Fruit fly (Drosophila melanogaster) whole organism, prepupa: ENCODE results near the gene Urm1.

Source experiments
- Blimp-1 ChIP-seq: fragments of 200-800 bp; sonication (Bioruptor generic); optimal IDR thresholded peaks from 3 replicates; lab custom pipeline; 2017; ENCODE audit warnings: missing biosample characterization, missing genetic modification characterization, mild to moderate bottlenecking, moderate library complexity, missing genetic modification reagents
- CG11294 ChIP-seq: fragments of 200-800 bp; sonication (Bioruptor generic); IDR thresholded peaks from 2 replicates; pipeline ENCODE4 v1.3.6; 2022; ENCODE audit warnings: missing biosample characterization, missing genetic modification characterization
- CG11762 ChIP-seq: fragments of 200-800 bp; sonication (Bioruptor generic); optimal IDR thresholded peaks from 3 replicates; lab custom pipeline; 2016; ENCODE audit warnings: missing biosample characterization, missing genetic modification characterization; ENCODE audit not compliant: insufficient read depth
- CG1621 ChIP-seq: fragments of 200-800 bp; sonication (Bioruptor generic); optimal IDR thresholded peaks from 3 replicates; lab custom pipeline; 2018; ENCODE audit warnings: missing biosample characterization, mild to moderate bottlenecking, missing genetic modification characterization
- CG31627 ChIP-seq: fragments of 200-800 bp; sonication (Bioruptor generic); optimal IDR thresholded peaks from 3 replicates; lab custom pipeline; 2016; ENCODE audit warnings: missing biosample characterization, missing genetic modification characterization
- CG32006 ChIP-seq: fragments of 200-800 bp; sonication (Bioruptor generic); optimal IDR thresholded peaks from 3 replicates; lab custom pipeline; 2017; ENCODE audit warnings: missing biosample characterization, mild to moderate bottlenecking, missing genetic modification characterization
- CG34406 ChIP-seq: fragments of 200-800 bp; sonication (Bioruptor generic); optimal IDR thresholded peaks from 3 replicates; lab custom pipeline; 2016; ENCODE audit warnings: missing biosample characterization, missing genetic modification characterization
- CG3919 ChIP-seq: fragments of 200-800 bp; sonication (Bioruptor generic); optimal IDR thresholded peaks from 3 replicates; lab custom pipeline; 2016; ENCODE audit warnings: missing biosample characterization, missing genetic modification characterization
- CG4318 ChIP-seq: fragments of 200-800 bp; sonication (Bioruptor generic); optimal IDR thresholded peaks from 3 replicates; lab custom pipeline; 2017; ENCODE audit warnings: missing biosample characterization, mild to moderate bottlenecking, missing genetic modification characterization
- CG6163 ChIP-seq: fragments of 200-800 bp; sonication (Bioruptor generic); IDR thresholded peaks from 3 replicates; pipeline ENCODE4 v1.3.6; 2022; ENCODE audit warnings: missing biosample characterization, missing genetic modification characterization
- CG6276 ChIP-seq: fragments of 200-800 bp; sonication (Bioruptor generic); optimal IDR thresholded peaks from 2 replicates; lab custom pipeline; 2017; ENCODE audit warnings: missing biosample characterization, mild to moderate bottlenecking, missing genetic modification characterization
- CG6792 ChIP-seq: fragments of 200-800 bp; sonication (Bioruptor generic); optimal IDR thresholded peaks from 3 replicates; lab custom pipeline; 2016; ENCODE audit warnings: missing biosample characterization, missing genetic modification characterization
- CG6808 ChIP-seq: fragments of 200-800 bp; sonication (Bioruptor generic); optimal IDR thresholded peaks from 3 replicates; lab custom pipeline; 2017; ENCODE audit warnings: missing biosample characterization, missing genetic modification characterization, mild to moderate bottlenecking, moderate library complexity, missing genetic modification reagents
- CG6854 ChIP-seq: fragments of 200-800 bp; sonication (Bioruptor generic); optimal IDR thresholded peaks from 2 replicates; lab custom pipeline; 2017; ENCODE audit warnings: missing biosample characterization, mild to moderate bottlenecking, missing genetic modification characterization
- CG7368 ChIP-seq: fragments of 200-800 bp; sonication (Bioruptor generic); optimal IDR thresholded peaks from 3 replicates; lab custom pipeline; 2016; ENCODE audit warnings: missing biosample characterization, missing genetic modification characterization
- CG8119 ChIP-seq: fragments of 200-800 bp; sonication (Bioruptor generic); IDR thresholded peaks from 3 replicates; pipeline ENCODE4 v1.3.6; 2022; ENCODE audit warnings: missing biosample characterization, missing genetic modification characterization
- CG8319 ChIP-seq: fragments of 200-800 bp; sonication (Bioruptor generic); optimal IDR thresholded peaks from 3 replicates; lab custom pipeline; 2016; ENCODE audit warnings: missing biosample characterization, missing genetic modification characterization
- CG8632 ChIP-seq: fragments of 200-800 bp; sonication (Bioruptor generic); optimal IDR thresholded peaks from 3 replicates; lab custom pipeline; 2016; ENCODE audit warnings: missing biosample characterization, missing genetic modification characterization
- CG9139 ChIP-seq: fragments of 200-800 bp; sonication (Bioruptor generic); optimal IDR thresholded peaks from 3 replicates; lab custom pipeline; 2017; ENCODE audit warnings: missing biosample characterization, mild to moderate bottlenecking, missing genetic modification characterization
- Eip75B ChIP-seq: fragments of 200-800 bp; sonication (Bioruptor generic); optimal IDR thresholded peaks from 3 replicates; lab custom pipeline; 2016; ENCODE audit warnings: missing biosample characterization, missing genetic modification characterization
- Ets21C ChIP-seq: fragments of 200-800 bp; sonication (Bioruptor generic); optimal IDR thresholded peaks from 3 replicates; lab custom pipeline; 2016; ENCODE audit warnings: missing biosample characterization, missing genetic modification characterization
- Ets96B ChIP-seq: fragments of 200-800 bp; optimal IDR thresholded peaks from 2 replicates; lab custom pipeline; 2019; ENCODE audit warnings: missing biosample characterization, mild to moderate bottlenecking, missing genetic modification characterization, moderate library complexity
- Gug ChIP-seq: fragments of 200-800 bp; sonication (Bioruptor generic); IDR thresholded peaks from 2 replicates; pipeline ENCODE4 v1.3.6; 2022; ENCODE audit warnings: missing biosample characterization, missing genetic modification characterization
- Hr38 ChIP-seq: sonication (Bioruptor generic); optimal IDR thresholded peaks from 2 replicates; lab custom pipeline; 2016; ENCODE audit warnings: missing biosample characterization, missing genetic modification characterization
- Hr4 ChIP-seq: fragments of 200-800 bp; sonication (Bioruptor generic); optimal IDR thresholded peaks from 3 replicates; lab custom pipeline; 2016; ENCODE audit warnings: missing biosample characterization, missing genetic modification characterization
- Lpt ChIP-seq: fragments of 200-800 bp; sonication (Bioruptor generic); optimal IDR thresholded peaks from 3 replicates; lab custom pipeline; 2016; ENCODE audit warnings: missing biosample characterization, missing genetic modification characterization
- Met ChIP-seq: fragments of 200-800 bp; sonication (Bioruptor generic); optimal IDR thresholded peaks from 3 replicates; lab custom pipeline; 2016; ENCODE audit warnings: missing biosample characterization, missing genetic modification characterization
- OdsH ChIP-seq: fragments of 200-800 bp; sonication (Bioruptor generic); optimal IDR thresholded peaks from 3 replicates; lab custom pipeline; 2016; ENCODE audit warnings: missing biosample characterization, missing genetic modification characterization
- Sox102F ChIP-seq: fragments of 200-800 bp; sonication (Bioruptor generic); optimal IDR thresholded peaks from 2 replicates; lab custom pipeline; 2016; ENCODE audit warnings: missing biosample characterization, mild to moderate bottlenecking, missing genetic modification characterization
- Sox14 ChIP-seq: fragments of 200-800 bp; sonication (Bioruptor generic); optimal IDR thresholded peaks from 3 replicates; lab custom pipeline; 2016; ENCODE audit warnings: missing biosample characterization, missing genetic modification characterization
- Sox15 ChIP-seq: fragments of 200-800 bp; sonication (Bioruptor generic); optimal IDR thresholded peaks from 3 replicates; lab custom pipeline; 2016; ENCODE audit warnings: missing biosample characterization, missing genetic modification characterization
- acj6 ChIP-seq: fragments of 200-800 bp; sonication (Bioruptor generic); optimal IDR thresholded peaks from 3 replicates; lab custom pipeline; 2016; ENCODE audit warnings: missing biosample characterization, missing genetic modification characterization
- cyc ChIP-seq: fragments of 200-800 bp; sonication (Bioruptor generic); optimal IDR thresholded peaks from 3 replicates; lab custom pipeline; 2016; ENCODE audit warnings: missing biosample characterization, missing genetic modification characterization
- dac ChIP-seq: fragments of 200-800 bp; sonication (Bioruptor generic); optimal IDR thresholded peaks from 2 replicates; lab custom pipeline; 2017; ENCODE audit warnings: missing biosample characterization, mild to moderate bottlenecking, missing genetic modification characterization
- dsx ChIP-seq: fragments of 200-800 bp; optimal IDR thresholded peaks from 3 replicates; lab custom pipeline; 2019; ENCODE audit warnings: missing biosample characterization, mild to moderate bottlenecking, missing genetic modification characterization, moderate library complexity; ENCODE audit not compliant: poor library complexity, severe bottlenecking
- eg ChIP-seq: fragments of 200-800 bp; sonication (Bioruptor generic); IDR thresholded peaks from 3 replicates; pipeline ENCODE4 v1.3.6; 2022; ENCODE audit warnings: missing biosample characterization, missing genetic modification characterization
- esn ChIP-seq: fragments of 200-800 bp; sonication (Bioruptor generic); optimal IDR thresholded peaks from 2 replicates; lab custom pipeline; 2016; ENCODE audit warnings: missing biosample characterization, mild to moderate bottlenecking, missing genetic modification characterization, moderate library complexity
- fd59A ChIP-seq: fragments of 200-800 bp; sonication (Bioruptor generic); optimal IDR thresholded peaks from 2 replicates; lab custom pipeline; 2017; ENCODE audit warnings: missing biosample characterization, mild to moderate bottlenecking, missing genetic modification characterization, missing genetic modification reagents
- fd85E ChIP-seq: fragments of 200-800 bp; sonication (Bioruptor generic); optimal IDR thresholded peaks from 3 replicates; lab custom pipeline; 2016; ENCODE audit warnings: missing biosample characterization, missing genetic modification characterization
- fkh ChIP-seq: fragments of 200-800 bp; sonication (Bioruptor generic); optimal IDR thresholded peaks from 3 replicates; lab custom pipeline; 2017; ENCODE audit warnings: missing biosample characterization, mild to moderate bottlenecking, missing genetic modification characterization, moderate library complexity
- lz ChIP-seq: fragments of 200-800 bp; sonication (Bioruptor generic); optimal IDR thresholded peaks from 3 replicates; lab custom pipeline; 2016; ENCODE audit warnings: missing biosample characterization, missing genetic modification characterization
- net ChIP-seq: fragments of 200-800 bp; sonication (Bioruptor generic); optimal IDR thresholded peaks from 3 replicates; lab custom pipeline; 2016; ENCODE audit warnings: missing biosample characterization, missing genetic modification characterization
- spab ChIP-seq: fragments of 200-800 bp; sonication (Bioruptor generic); optimal IDR thresholded peaks from 2 replicates; lab custom pipeline; 2017; ENCODE audit warnings: missing biosample characterization, mild to moderate bottlenecking, missing genetic modification characterization, missing genetic modification reagents
- ss ChIP-seq, 2 experiments: fragments of 200-800 bp; sonication (Bioruptor generic); optimal IDR thresholded peaks; 2 replicates in 1 of 2; 3 replicates in 1 of 2; lab custom pipeline; 2017 to 2018; ENCODE audit warnings: mild to moderate bottlenecking in 2 of 2, missing biosample characterization in 2 of 2, missing genetic modification characterization in 2 of 2, moderate library complexity in 1 of 2
- svp ChIP-seq: fragments of 200-800 bp; sonication (Bioruptor generic); peaks from one replicate; lab custom pipeline; 2016; ENCODE audit warnings: missing biosample characterization, missing genetic modification characterization
- topi ChIP-seq: fragments of 200-800 bp; sonication (Bioruptor generic); optimal IDR thresholded peaks from 3 replicates; lab custom pipeline; 2016; ENCODE audit warnings: missing biosample characterization, missing genetic modification characterization
- vri ChIP-seq: fragments of 200-800 bp; sonication (Bioruptor generic); optimal IDR thresholded peaks from 3 replicates; lab custom pipeline; 2016; ENCODE audit warnings: missing biosample characterization, mild to moderate bottlenecking, missing genetic modification characterization

The Urm1 gene

DNA sequence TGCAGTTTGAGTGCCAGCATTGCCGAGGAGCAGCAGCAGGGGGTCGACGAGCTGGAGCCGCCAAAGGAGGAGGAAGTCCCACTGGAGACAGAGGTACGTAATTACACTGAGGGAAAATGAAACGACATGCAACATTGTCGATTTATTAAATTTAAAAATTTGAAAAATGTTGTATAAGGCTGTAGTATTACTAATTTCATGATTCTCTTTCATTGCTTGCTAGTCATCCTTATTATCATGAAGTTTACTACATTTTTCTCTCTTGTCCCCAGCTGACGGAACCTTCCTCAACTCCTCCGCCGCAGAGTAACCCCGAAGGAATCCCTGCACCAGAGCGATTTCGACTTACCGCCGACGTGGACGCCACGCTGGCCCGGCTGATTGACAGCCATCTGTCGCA, 36.8 kb downstream of the Urm1 start (continued):
- no peak for TF ChIP-seq CG6276 (GFP tag; lab: Kevin White, UChicago)
- peak; percentile 47 for TF ChIP-seq Ets96B (tag; lab: Kevin White, UChicago)
- no peak for TF ChIP-seq fkh (GFP tag; lab: Kevin White, UChicago)
- TF ChIP-seq CG32006 (GFP tag; lab: Kevin White, UChicago): peak; percentile 14
- TF ChIP-seq lz (GFP tag; lab: Kevin White, UChicago): peak; percentile 21
- no peak for TF ChIP-seq CG4318 (GFP tag; lab: Kevin White, UChicago)
- TF ChIP-seq Met: peak; percentile 61

DNA sequence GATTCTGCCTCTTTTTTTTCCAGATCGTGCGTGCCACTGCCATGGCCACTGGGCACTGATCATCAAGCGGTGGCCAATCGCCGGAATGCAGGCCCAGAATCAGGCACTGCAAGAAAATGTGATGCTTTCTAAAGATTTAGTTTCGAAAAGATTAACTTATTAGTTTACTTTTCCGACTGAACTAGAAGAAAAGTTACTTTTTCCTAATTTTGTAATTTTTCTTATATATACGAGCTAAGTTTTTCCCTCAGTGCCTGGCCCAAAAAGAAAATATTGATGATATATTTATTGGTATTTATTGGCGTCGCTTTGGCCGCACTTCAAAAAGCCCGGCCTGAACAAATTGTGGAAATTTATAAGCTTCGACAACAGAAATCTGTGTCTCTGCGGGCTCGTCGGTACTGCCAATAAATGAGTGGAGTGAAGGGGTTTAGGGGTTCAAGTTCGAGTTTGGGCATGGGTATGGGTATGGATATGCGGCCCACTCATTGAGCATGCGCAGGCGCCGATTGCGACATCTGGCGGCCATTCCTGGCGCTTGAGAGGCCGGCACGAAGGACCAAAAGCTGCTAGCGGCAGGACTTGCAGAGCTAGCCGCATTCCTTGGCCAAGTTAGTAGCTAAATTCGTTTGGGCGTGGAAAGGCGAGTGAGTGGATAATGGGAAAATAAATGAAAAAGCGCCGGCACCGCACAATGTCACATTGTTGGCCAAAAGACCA, 39.0 kb downstream of the Urm1 start:
- TF ChIP-seq Blimp-1 (GFP tag; lab: Kevin White, UChicago) (peak; percentile 24), acj6 (GFP tag; lab: Kevin White, UChicago) (peak; percentile 50), CG4318 (GFP tag; lab: Kevin White, UChicago) (no peak), CG8119 (GFP tag; lab: Robert Waterston, UW) (peak; percentile 54; the same call in 1 of the 3 replicates), Lpt (GFP tag; lab: Kevin White, UChicago) (peak; percentile 27), CG6163 (peak; percentile 77), Hr38 (GFP tag; lab: Kevin White, UChicago) (no peak), Gug (no peak), CG1621 (peak; percentile 17), CG6808 (peak; percentile 62), CG31627 (GFP tag; lab: Kevin White, UChicago) (peak; percentile 64), vri (peak; percentile 56), cyc (GFP tag; lab: Kevin White, UChicago) (peak; percentile 66), Eip75B (GFP tag; lab: Kevin White, UChicago) (peak; percentile 61), CG6276 (GFP tag; lab: Kevin White, UChicago) (no peak), fd85E (GFP tag; lab: Kevin White, UChicago) (no peak), CG6792 (GFP tag; lab: Kevin White, UChicago) (peak; percentile 61), Met (peak; percentile 72), eg (GFP tag; lab: Robert Waterston, UW) (0 out of 3 replicates have a peak, but pooled peaks have one; percentile 45), CG32006 (GFP tag; lab: Kevin White, UChicago) (peak; percentile 42), CG7368 (GFP tag; lab: Kevin White, UChicago) (peak; percentile 32), Sox102F (GFP tag; lab: Kevin White, UChicago) (peak; percentile 70), Sox14 (GFP tag; lab: Kevin White, UChicago) (peak; percentile 54), Sox15 (GFP tag; lab: Kevin White, UChicago) (peak; percentile 22), CG34406 (GFP tag; lab: Kevin White, UChicago) (peak; percentile 60), CG8319 (peak; percentile 1), ss (GFP tag; optimal IDR thresholded peaks at IDR 0.05; lab: Kevin White, UChicago) (peak; percentile 70 to 85), CG11762 (GFP tag; lab: Kevin White, UChicago) (peak; percentile 31), Ets96B (tag; lab: Kevin White, UChicago) (peak; percentile 67), svp (peak; percentile 89), Hr4 (GFP tag; lab: Kevin White, UChicago) (peak; percentile 22), net (peak; percentile 57), CG6854 (GFP tag; lab: Kevin White, UChicago) (peak; percentile 8), Ets21C (GFP tag; lab: Kevin White, UChicago) (peak; percentile 44), CG9139 (GFP tag; lab: Kevin White, UChicago) (peak; percentile 38), fd59A (peak; percentile 16), lz (GFP tag; lab: Kevin White, UChicago) (peak; percentile 67), spab (GFP tag; lab: Kevin White, UChicago) (peak; percentile 70), dac (GFP tag; lab: Kevin White, UChicago) (no peak), esn (GFP tag; lab: Kevin White, UChicago) (peak; percentile 81), CG11294 (no peak), CG8632 (GFP tag; lab: Kevin White, UChicago) (peak; percentile 61), dsx (GFP tag; lab: Kevin White, UChicago) (peak; percentile 39), fkh (GFP tag; lab: Kevin White, UChicago) (no peak), topi (GFP tag; lab: Kevin White, UChicago) (peak; percentile 68), CG3919 (GFP tag; lab: Kevin White, UChicago) (peak; percentile 70), OdsH (peak; percentile 67)
